Worm (Caenorhabditis elegans) whole organism, late embryonic: Measurements from ENCODE around the gene Y49E10.21.

Experiments used
- ahr-1 ChIP-seq: sonication (generic microtip); optimal IDR thresholded peaks from 2 replicates; lab custom pipeline; 2016; ENCODE audit warnings: missing genetic modification characterization, missing compliant biosample characterization
- ama-1 ChIP-seq: fragments of 150-350 bp; optimal IDR thresholded peaks from 2 replicates; lab custom pipeline; 2014
- ceh-14 ChIP-seq: sonication (generic microtip); optimal IDR thresholded peaks from 2 replicates; lab custom pipeline; 2016; ENCODE audit warnings: missing genotype, missing genetic modification characterization, missing compliant biosample characterization
- ceh-19 ChIP-seq: fragments of 200-800 bp; sonication (Bioruptor generic); optimal IDR thresholded peaks from 2 replicates; lab custom pipeline; 2018; ENCODE audit warnings: mild to moderate bottlenecking, missing genetic modification characterization, missing compliant biosample characterization
- ceh-22 ChIP-seq: sonication (generic microtip); optimal IDR thresholded peaks from 2 replicates; lab custom pipeline; 2017; ENCODE audit warnings: missing biosample characterization, missing genetic modification characterization
- ceh-48 ChIP-seq: sonication (generic microtip); optimal IDR thresholded peaks from 2 replicates; lab custom pipeline; 2016; ENCODE audit warnings: missing genetic modification characterization, inconsistent platforms, missing compliant biosample characterization
- dve-1 ChIP-seq: sonication (generic microtip); optimal IDR thresholded peaks from 2 replicates; lab custom pipeline; 2017; ENCODE audit warnings: antibody characterized with exemption, mild to moderate bottlenecking, missing genetic modification characterization, missing compliant biosample characterization
- elt-2 ChIP-seq: sonication (generic microtip); optimal IDR thresholded peaks from 2 replicates; lab custom pipeline; 2016; ENCODE audit warnings: missing genetic modification reagents, missing genetic modification characterization, missing compliant biosample characterization
- fax-1 ChIP-seq: sonication (generic microtip); optimal IDR thresholded peaks from 2 replicates; lab custom pipeline; 2016; ENCODE audit warnings: missing genotype, missing genetic modification characterization, missing compliant biosample characterization
- fkh-10 ChIP-seq: fragments of 150-350 bp; optimal IDR thresholded peaks from 2 replicates; lab custom pipeline; 2014; ENCODE audit warnings: missing biosample characterization, missing genetic modification reagents, missing genetic modification characterization
- npax-4 ChIP-seq: sonication (generic microtip); optimal IDR thresholded peaks from 2 replicates; lab custom pipeline; 2016; ENCODE audit warnings: missing genetic modification characterization, missing compliant biosample characterization
- rnt-1 ChIP-seq: sonication (generic microtip); optimal IDR thresholded peaks from 2 replicates; lab custom pipeline; 2016; ENCODE audit warnings: missing genetic modification characterization, missing compliant biosample characterization
- ttx-3 ChIP-seq: sonication (generic microtip); optimal IDR thresholded peaks from 2 replicates; lab custom pipeline; 2016; ENCODE audit warnings: missing genetic modification reagents, missing genetic modification characterization, missing compliant biosample characterization
- unc-42 ChIP-seq: sonication (generic microtip); optimal IDR thresholded peaks from 2 replicates; lab custom pipeline; 2016; ENCODE audit warnings: missing genotype, missing genetic modification characterization, missing compliant biosample characterization

DNA sequence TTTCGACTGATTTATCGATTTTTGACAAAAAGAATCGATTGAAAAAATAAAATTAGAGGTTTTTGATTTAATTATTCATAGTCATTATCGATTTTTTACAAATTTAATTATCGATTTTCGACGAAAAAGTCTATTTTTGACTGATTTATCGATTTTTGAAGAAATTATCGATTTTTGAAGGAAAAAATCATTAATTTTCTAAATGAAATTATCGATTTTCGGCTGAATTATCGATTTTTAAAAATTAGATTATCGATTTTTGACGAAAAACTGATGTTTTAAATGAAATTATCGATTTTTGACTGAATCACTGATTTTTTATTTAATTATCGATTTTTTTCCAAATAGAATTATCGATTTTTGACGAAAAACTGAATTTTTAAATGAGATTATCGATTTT lies 46.3 kb upstream of the Y49E10.21 start:
- TF ChIP-seq unc-42 (tag; lab: Kevin White, UChicago) (no peak), ceh-48 (tag; lab: Kevin White, UChicago) (peak; percentile 71), ceh-19 (GFP tag; lab: Kevin White, UChicago) (no peak), fkh-10 (GFP tag; lab: Kevin White, UChicago) (no peak), fax-1 (tag; lab: Kevin White, UChicago) (no peak), npax-4 (tag; lab: Kevin White, UChicago) (no peak), ama-1 (lab: Kevin White, UChicago) (no peak), rnt-1 (no peak), ttx-3 (no peak), elt-2 (tag; lab: Kevin White, UChicago) (no peak), dve-1 (no peak), ahr-1 (no peak), ceh-22 (no peak), ceh-14 (tag; lab: Kevin White, UChicago) (no peak)
